Worm (Caenorhabditis elegans) whole organism, midembryonic: ENCODE measurements around the gene nep-17.
A peak's percentile ranks its signal among the peaks of the same experiment; 100 is the strongest.

Experiments used
- T22C8.4 ChIP-seq: fragments of 200-800 bp; sonication (Bioruptor generic); IDR thresholded peaks from 2 replicates; pipeline ENCODE4 v1.3.6; 2022; ENCODE audit warnings: missing genetic modification characterization, missing compliant biosample characterization
- flt-1 ChIP-seq: fragments of 200-800 bp; sonication (Bioruptor generic); IDR thresholded peaks from 2 replicates; pipeline ENCODE4 v1.3.6; 2022; ENCODE audit warnings: missing genetic modification characterization, missing compliant biosample characterization
- klf-2 ChIP-seq: fragments of 200-800 bp; sonication (Bioruptor generic); conservative IDR thresholded peaks from 2 replicates; pipeline ENCODE4 v1.3.6; 2022; ENCODE audit warnings: missing genetic modification reagents, missing genetic modification characterization, missing compliant biosample characterization
- ref-1 ChIP-seq: fragments of 200-800 bp; sonication (Bioruptor generic); conservative IDR thresholded peaks from 2 replicates; pipeline ENCODE4 v1.3.6; 2022; ENCODE audit warnings: missing genetic modification reagents, missing genetic modification characterization, missing compliant biosample characterization
- tab-1 ChIP-seq: fragments of 200-800 bp; sonication (Bioruptor generic); IDR thresholded peaks from 2 replicates; pipeline ENCODE4 v1.3.6; 2022; ENCODE audit warnings: missing genetic modification characterization, missing compliant biosample characterization

DNA sequence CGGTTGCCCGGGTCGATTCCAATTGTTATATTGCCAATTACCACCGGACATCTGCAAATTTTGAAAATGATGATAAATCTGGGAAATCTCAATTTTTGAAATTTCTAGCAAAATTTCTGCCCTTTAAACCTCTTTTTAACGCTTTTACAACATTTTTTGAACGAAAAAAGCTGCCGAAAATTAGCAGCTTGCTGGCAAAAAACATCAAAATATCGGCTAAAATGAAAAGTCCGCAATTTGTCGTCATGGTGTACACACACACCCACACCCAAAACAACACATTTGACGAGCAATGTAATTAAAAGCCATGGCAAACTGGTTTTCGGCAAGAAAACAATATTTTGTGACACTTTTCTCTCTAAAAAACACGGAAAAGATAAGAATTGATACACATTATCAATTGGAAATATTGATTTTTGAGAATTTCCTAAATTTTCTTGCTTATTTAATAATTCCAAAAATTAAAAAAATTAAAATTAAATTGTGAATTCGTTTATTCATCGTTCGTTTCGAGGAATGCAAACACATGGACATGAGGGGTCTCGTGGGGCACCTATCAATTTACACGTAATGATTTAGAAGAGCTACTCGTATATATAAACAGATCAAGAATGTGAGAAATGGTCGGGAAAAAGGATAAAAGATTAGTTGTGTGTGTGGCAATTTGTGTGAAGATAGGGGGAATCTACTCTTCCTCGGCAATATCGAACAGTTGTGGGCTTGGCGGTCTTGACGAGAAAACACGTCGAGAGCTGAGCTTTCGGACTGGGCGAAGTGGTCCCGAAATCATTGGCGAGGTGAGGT, 46.8 kb upstream of the nep-17 start, which contains the start of gene pqn-27:
- TF ChIP-seq flt-1 (GFP tag; lab: Robert Waterston, UW) (0 out of 2 replicates have a peak, but pooled peaks have one; percentile 6), T22C8.4 (GFP tag; lab: Robert Waterston, UW) (no peak), klf-2 (GFP tag; lab: Robert Waterston, UW) (no peak), tab-1 (GFP tag; lab: Robert Waterston, UW) (no peak), ref-1 (GFP tag; lab: Robert Waterston, UW) (0 out of 2 replicates have a peak, but pooled peaks have one; percentile 6)
